Worm (Caenorhabditis elegans) whole organism, L4 larva: ENCODE data around the gene T14G8.3.
A peak's percentile ranks its signal among the peaks of the same experiment; 100 is the strongest.

Experiments used
- F26F4.8 ChIP-seq: fragments of 200-800 bp; sonication (Bioruptor generic); conservative IDR thresholded peaks from 2 replicates; pipeline ENCODE4 v1.3.6; 2022; ENCODE audit warnings: missing genetic modification characterization, missing compliant biosample characterization
- F49E8.2 ChIP-seq: sonication (generic microtip); optimal IDR thresholded peaks from 2 replicates; lab custom pipeline; 2016; ENCODE audit warnings: missing compliant biosample characterization, mild to moderate bottlenecking, missing genetic modification characterization, borderline replicate concordance
- R02D3.7 ChIP-seq: fragments of 150-350 bp; sonication (generic microtip); optimal IDR thresholded peaks from 3 replicates; lab custom pipeline; 2014; ENCODE audit warnings: missing biosample characterization, missing genetic modification characterization
- T20F7.1 ChIP-seq: fragments of 200-800 bp; sonication (Bioruptor generic); optimal IDR thresholded peaks from 2 replicates; lab custom pipeline; 2018; ENCODE audit warnings: mild to moderate bottlenecking, missing genetic modification characterization, missing compliant biosample characterization
- Y105C5A.15 ChIP-seq: fragments of 200-800 bp; sonication (Bioruptor generic); IDR thresholded peaks from 2 replicates; pipeline ENCODE4 v1.3.6; 2022; ENCODE audit warnings: missing genetic modification characterization, missing compliant biosample characterization
- Y48G9A.11 ChIP-seq: fragments of 200-800 bp; sonication (Bioruptor generic); IDR thresholded peaks from 2 replicates; pipeline ENCODE4 v1.3.6; 2022; ENCODE audit warnings: missing genetic modification reagents, missing genetic modification characterization, missing compliant biosample characterization
- Y5F2A.4 ChIP-seq: fragments of 200-800 bp; sonication (Bioruptor generic); optimal IDR thresholded peaks from 2 replicates; lab custom pipeline; 2018; ENCODE audit warnings: mild to moderate bottlenecking, missing genetic modification characterization, missing compliant biosample characterization
- ZK546.5 ChIP-seq, 2 experiments: sonication (generic microtip); optimal IDR thresholded peaks; 2 replicates each; lab custom pipeline; 2017; ENCODE audit warnings: missing biosample characterization in 2 of 2, missing genetic modification characterization in 2 of 2
- aha-1 ChIP-seq: fragments of 150-350 bp; peaks from one replicate; lab custom pipeline; 2014; ENCODE audit warnings: missing biosample characterization, missing genetic modification characterization
- arid-1 ChIP-seq: fragments of 200-800 bp; sonication (Bioruptor generic); conservative IDR thresholded peaks from 2 replicates; pipeline ENCODE4 v1.3.6; 2022; ENCODE audit warnings: missing genetic modification reagents, missing genetic modification characterization, missing compliant biosample characterization
- ceh-20 ChIP-seq: fragments of 200-800 bp; sonication (Bioruptor generic); IDR thresholded peaks from 2 replicates; pipeline ENCODE4 v1.3.6; 2022; ENCODE audit warnings: missing genetic modification reagents, missing genetic modification characterization, missing compliant biosample characterization
- ceh-82 ChIP-seq: sonication (generic microtip); optimal IDR thresholded peaks from 2 replicates; lab custom pipeline; 2017; ENCODE audit warnings: missing biosample characterization, missing genetic modification characterization
- cey-2 ChIP-seq: sonication (generic microtip); optimal IDR thresholded peaks from 3 replicates; lab custom pipeline; 2017; ENCODE audit warnings: missing genetic modification characterization, mild to moderate bottlenecking, missing compliant biosample characterization, antibody characterized with exemption, borderline replicate concordance; ENCODE audit not compliant: insufficient read depth
- daf-12 ChIP-seq: fragments of 150-350 bp; optimal IDR thresholded peaks from 2 replicates; lab custom pipeline; 2014; ENCODE audit warnings: missing biosample characterization, missing genetic modification reagents, missing genetic modification characterization
- dmd-6 ChIP-seq: fragments of 200-800 bp; sonication (Bioruptor generic); IDR thresholded peaks from 2 replicates; pipeline ENCODE4 v1.3.6; 2022; ENCODE audit warnings: missing genetic modification reagents, missing genetic modification characterization, missing compliant biosample characterization
- dmd-9 ChIP-seq: fragments of 200-800 bp; sonication (Bioruptor generic); IDR thresholded peaks from 2 replicates; pipeline ENCODE4 v1.3.6; 2022; ENCODE audit warnings: missing genetic modification reagents, missing genetic modification characterization, missing compliant biosample characterization
- duxl-1 ChIP-seq: sonication (generic microtip); optimal IDR thresholded peaks from 2 replicates; lab custom pipeline; 2016; ENCODE audit warnings: mild to moderate bottlenecking, missing genetic modification characterization, moderate library complexity, missing compliant biosample characterization; ENCODE audit not compliant: poor library complexity
- dve-1 ChIP-seq: sonication (generic microtip); optimal IDR thresholded peaks from 2 replicates; lab custom pipeline; 2017; ENCODE audit warnings: antibody characterized with exemption, mild to moderate bottlenecking, missing genetic modification characterization, missing compliant biosample characterization; ENCODE audit not compliant: insufficient read depth
- egl-27 ChIP-seq: sonication (generic microtip); optimal IDR thresholded peaks from 3 replicates; lab custom pipeline; 2017; ENCODE audit warnings: missing biosample characterization, missing genetic modification reagents, missing genetic modification characterization
- egl-43 ChIP-seq: fragments of 200-800 bp; sonication (Bioruptor generic); IDR thresholded peaks from 2 replicates; pipeline ENCODE4 v1.3.6; 2022; ENCODE audit warnings: missing genetic modification reagents, missing genetic modification characterization, missing compliant biosample characterization
- gei-8 ChIP-seq: fragments of 200-800 bp; sonication (Bioruptor generic); optimal IDR thresholded peaks from 2 replicates; lab custom pipeline; 2018; ENCODE audit warnings: mild to moderate bottlenecking, missing genetic modification characterization, missing compliant biosample characterization
- hlh-30 ChIP-seq: sonication (generic microtip); optimal IDR thresholded peaks from 2 replicates; lab custom pipeline; 2017; ENCODE audit warnings: antibody characterized with exemption, mild to moderate bottlenecking, missing genetic modification characterization, missing compliant biosample characterization; ENCODE audit not compliant: insufficient read depth
- hmg-1.1 ChIP-seq: fragments of 200-800 bp; sonication (Bioruptor generic); IDR thresholded peaks from 2 replicates; pipeline ENCODE4 v1.3.6; 2022; ENCODE audit warnings: missing genetic modification reagents, missing genetic modification characterization, missing compliant biosample characterization
- lin-13 ChIP-seq: fragments of 150-350 bp; optimal IDR thresholded peaks from 2 replicates; lab custom pipeline; 2014; ENCODE audit warnings: missing biosample characterization, missing genetic modification reagents, missing genetic modification characterization
- lin-38 ChIP-seq: fragments of 200-800 bp; sonication (Bioruptor generic); IDR thresholded peaks from 2 replicates; pipeline ENCODE4 v1.3.6; 2022; ENCODE audit warnings: missing genetic modification reagents, missing genetic modification characterization, missing compliant biosample characterization
- mdl-1 ChIP-seq, 2 experiments: fragments of 150-350 bp in 1 of 2; sonication (generic microtip) in 1 of 2; optimal IDR thresholded peaks; 2 replicates each; lab custom pipeline; 2014 to 2017; ENCODE audit warnings: missing biosample characterization in 2 of 2, missing genetic modification characterization in 2 of 2
- mep-1 ChIP-seq: fragments of 150-350 bp; sonication (generic microtip); optimal IDR thresholded peaks from 3 replicates; lab custom pipeline; 2014; ENCODE audit warnings: missing biosample characterization, missing genetic modification characterization
- mes-2 ChIP-seq: sonication (generic microtip); optimal IDR thresholded peaks from 2 replicates; lab custom pipeline; 2016; ENCODE audit warnings: missing genotype, mild to moderate bottlenecking, missing genetic modification characterization, missing compliant biosample characterization; ENCODE audit not compliant: poor library complexity, severe bottlenecking
- mxl-2 ChIP-seq: fragments of 200-800 bp; sonication (Bioruptor generic); conservative IDR thresholded peaks from 2 replicates; pipeline ENCODE4 v1.3.6; 2022; ENCODE audit warnings: missing genetic modification reagents, missing genetic modification characterization, missing compliant biosample characterization
- nhr-10 ChIP-seq: fragments of 150-350 bp; optimal IDR thresholded peaks from 2 replicates; lab custom pipeline; 2014; ENCODE audit warnings: missing biosample characterization, missing genetic modification characterization
- nhr-11 ChIP-seq: fragments of 150-350 bp; optimal IDR thresholded peaks from 2 replicates; lab custom pipeline; 2014; ENCODE audit warnings: missing biosample characterization, missing genetic modification characterization
- nhr-111 ChIP-seq: fragments of 200-800 bp; sonication (Bioruptor generic); optimal IDR thresholded peaks from 2 replicates; lab custom pipeline; 2018; ENCODE audit warnings: mild to moderate bottlenecking, missing genetic modification characterization, missing compliant biosample characterization
- nhr-25 ChIP-seq: sonication (generic microtip); optimal IDR thresholded peaks from 2 replicates; lab custom pipeline; 2017; ENCODE audit warnings: missing genetic modification characterization, mild to moderate bottlenecking, missing compliant biosample characterization, antibody characterized with exemption, moderate library complexity, borderline replicate concordance; ENCODE audit not compliant: insufficient read depth
- nhr-28 ChIP-seq: fragments of 150-350 bp; optimal IDR thresholded peaks from 2 replicates; lab custom pipeline; 2014; ENCODE audit warnings: missing biosample characterization, missing genetic modification characterization
- nhr-42 ChIP-seq: fragments of 200-800 bp; sonication (Bioruptor generic); IDR thresholded peaks from 2 replicates; pipeline ENCODE4 v1.3.6; 2022; ENCODE audit warnings: missing genetic modification characterization, missing compliant biosample characterization
- nhr-77 ChIP-seq: fragments of 150-350 bp; optimal IDR thresholded peaks from 2 replicates; lab custom pipeline; 2014; ENCODE audit warnings: missing biosample characterization, missing genetic modification characterization
- pha-4 ChIP-seq, 2 experiments: fragments of 150-350 bp in 1 of 2; fragments of 200-800 bp in 1 of 2; sonication (Bioruptor generic) in 1 of 2; IDR thresholded peaks in 1 of 2; optimal IDR thresholded peaks in 1 of 2; 2 replicates each; pipeline versions ENCODE4 v1.3.6 to Lab custom; 2014 to 2022; ENCODE audit warnings: missing genetic modification characterization in 2 of 2, missing genetic modification reagents in 2 of 2, missing biosample characterization in 1 of 2, missing compliant biosample characterization in 1 of 2
- rbr-2 ChIP-seq: sonication (generic microtip); optimal IDR thresholded peaks from 2 replicates; lab custom pipeline; 2016; ENCODE audit warnings: missing genotype, missing genetic modification characterization, missing compliant biosample characterization
- set-16 ChIP-seq: fragments of 200-800 bp; sonication (Bioruptor generic); IDR thresholded peaks from 2 replicates; pipeline ENCODE4 v1.3.6; 2022; ENCODE audit warnings: missing genetic modification reagents, missing genetic modification characterization, missing compliant biosample characterization
- spr-1 ChIP-seq: sonication (generic microtip); optimal IDR thresholded peaks from 2 replicates; lab custom pipeline; 2016; ENCODE audit warnings: mild to moderate bottlenecking, missing genetic modification characterization, missing compliant biosample characterization
- tag-97 ChIP-seq: fragments of 200-800 bp; sonication (Bioruptor generic); IDR thresholded peaks from 2 replicates; pipeline ENCODE4 v1.3.6; 2022; ENCODE audit warnings: missing genetic modification characterization, missing compliant biosample characterization
- unc-39 ChIP-seq: sonication (generic microtip); optimal IDR thresholded peaks from 2 replicates; lab custom pipeline; 2017; ENCODE audit warnings: missing biosample characterization, missing genetic modification characterization
- unc-62 ChIP-seq, 3 experiments: fragments of 150-350 bp in 1 of 3; sonication (generic microtip); optimal IDR thresholded peaks in 2 of 3; peaks in 1 of 3; 1 replicate in 1 of 3; 2 replicates in 2 of 3; lab custom pipeline; 2014 to 2017; ENCODE audit warnings: missing biosample characterization in 3 of 3, missing genetic modification characterization in 3 of 3, missing genetic modification reagents in 3 of 3, missing genotype in 1 of 3
- vab-7 ChIP-seq: fragments of 200-800 bp; sonication (Bioruptor generic); IDR thresholded peaks from 2 replicates; pipeline ENCODE4 v1.3.6; 2022; ENCODE audit warnings: missing genetic modification reagents, missing genetic modification characterization, missing compliant biosample characterization
- zip-11 ChIP-seq: fragments of 200-800 bp; sonication (Bioruptor generic); IDR thresholded peaks from 2 replicates; pipeline ENCODE4 v1.3.6; 2022; ENCODE audit warnings: missing genetic modification characterization, missing compliant biosample characterization
- zip-2 ChIP-seq: fragments of 150-350 bp; optimal IDR thresholded peaks from 2 replicates; lab custom pipeline; 2014; ENCODE audit warnings: missing biosample characterization, missing genetic modification characterization
- ztf-11 ChIP-seq: fragments of 150-350 bp; optimal IDR thresholded peaks from 2 replicates; lab custom pipeline; 2014; ENCODE audit warnings: missing biosample characterization, missing genetic modification characterization

Gene T14G8.3

DNA sequence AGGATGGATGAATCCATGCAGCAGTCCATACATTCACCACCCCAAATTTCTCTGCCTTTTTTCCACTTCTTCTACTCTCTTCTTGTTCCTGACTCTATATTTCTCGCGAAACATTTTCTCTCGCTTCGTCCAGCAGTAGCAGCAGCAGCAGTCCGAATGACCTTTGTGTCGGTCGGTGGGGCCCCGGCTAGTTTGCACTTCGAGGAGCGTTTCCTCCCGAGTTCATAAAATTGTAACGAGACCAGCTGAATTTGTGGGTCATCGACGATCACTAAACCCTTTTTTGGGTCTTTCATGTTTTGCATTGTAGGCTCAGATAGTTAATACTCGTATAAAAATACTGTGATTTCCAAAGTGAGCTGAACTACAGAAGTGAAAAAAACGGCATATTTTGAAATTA is 42.8 kb downstream of the T14G8.3 start:
- peak; percentile 90 for TF ChIP-seq aha-1 (tag; lab: Kevin White, UChicago)
- no peak for TF ChIP-seq ztf-11 (tag; lab: Kevin White, UChicago)
- TF ChIP-seq nhr-28 (tag; lab: Kevin White, UChicago) = no peak
- TF ChIP-seq T20F7.1 (GFP tag; lab: Kevin White, UChicago) = no peak
- TF ChIP-seq lin-13 (GFP tag; lab: Kevin White, UChicago) = no peak
- no peak for TF ChIP-seq daf-12 (tag; lab: Kevin White, UChicago)
- peak; percentile 22; the same call in 1 of the 2 replicates for TF ChIP-seq hmg-1.1 (GFP tag; lab: Robert Waterston, UW)
- no peak for TF ChIP-seq Y48G9A.11 (GFP tag; lab: Robert Waterston, UW)
- TF ChIP-seq vab-7 (GFP tag; lab: Robert Waterston, UW) = 0 out of 2 replicates have a peak, but pooled peaks have one; percentile 37
- TF ChIP-seq nhr-77 (tag; lab: Kevin White, UChicago) = no peak

- TF ChIP-seq nhr-10 = no peak
- TF ChIP-seq zip-2 = no peak
- TF ChIP-seq lin-38 (GFP tag; lab: Robert Waterston, UW) = no peak
- peak; percentile 34 for TF ChIP-seq hlh-30 (tag; lab: Kevin White, UChicago)
- no peak for TF ChIP-seq Y105C5A.15 (GFP tag; lab: Robert Waterston, UW)
- no peak for TF ChIP-seq F26F4.8 (GFP tag; lab: Robert Waterston, UW)
- TF ChIP-seq rbr-2 (tag; lab: Kevin White, UChicago) = no peak
- TF ChIP-seq nhr-28 (tag; lab: Kevin White, UChicago) = peak; percentile 72
- TF ChIP-seq dve-1 (tag; lab: Kevin White, UChicago) = no peak
- TF ChIP-seq zip-11 (GFP tag; lab: Robert Waterston, UW) = no peak
- TF ChIP-seq ceh-20 (GFP tag; lab: Robert Waterston, UW) = no peak
- peak in 1 of 2 experiments; percentile 13 for TF ChIP-seq mdl-1 (tag; optimal IDR thresholded peaks at IDR 0.05; lab: Kevin White, UChicago)
- TF ChIP-seq unc-62 (GFP tag; optimal IDR thresholded peaks at IDR 0.05 in 1 of 2; lab: Kevin White, UChicago) = peak in 1 of 2 experiments; percentile 66
- TF ChIP-seq unc-62 (tag; optimal IDR thresholded peaks at IDR 0.05; lab: Kevin White, UChicago) = no peak
- TF ChIP-seq set-16 = no peak
- no peak for TF ChIP-seq ZK546.5 (tag; optimal IDR thresholded peaks at IDR 0.05; lab: Kevin White, UChicago)
- no peak for TF ChIP-seq nhr-25
- TF ChIP-seq cey-2 (tag; lab: Kevin White, UChicago) = no peak
- TF ChIP-seq vab-7 (GFP tag; lab: Robert Waterston, UW) = no peak
- TF ChIP-seq dmd-9 (GFP tag; lab: Robert Waterston, UW) = no peak
- TF ChIP-seq tag-97 (GFP tag; lab: Robert Waterston, UW) = no peak
- no peak for TF ChIP-seq unc-39
- no peak for TF ChIP-seq spr-1 (tag; lab: Kevin White, UChicago)
- no peak for TF ChIP-seq F49E8.2 (tag; lab: Kevin White, UChicago)
- TF ChIP-seq mep-1 (tag; lab: Kevin White, UChicago) = peak; percentile 24
- no peak for TF ChIP-seq pha-4 (GFP tag; IDR thresholded peaks at IDR 0.05; lab: Robert Waterston, UW)
- TF ChIP-seq pha-4 (tag; optimal IDR thresholded peaks at IDR 0.05; lab: Kevin White, UChicago) = no peak
- TF ChIP-seq egl-27 (tag; lab: Kevin White, UChicago) = no peak
- TF ChIP-seq mxl-2 (GFP tag; lab: Robert Waterston, UW) = no peak
- no peak for TF ChIP-seq Y5F2A.4 (GFP tag; lab: Kevin White, UChicago)
- no peak for TF ChIP-seq Y48G9A.11 (GFP tag; lab: Robert Waterston, UW)
- no peak for TF ChIP-seq mes-2 (tag; lab: Kevin White, UChicago)
- TF ChIP-seq ztf-11 (tag; lab: Kevin White, UChicago) = no peak
- TF ChIP-seq nhr-11 (tag; lab: Kevin White, UChicago) = no peak
- no peak for TF ChIP-seq nhr-111 (GFP tag; lab: Kevin White, UChicago)
- TF ChIP-seq dmd-6 (GFP tag; lab: Robert Waterston, UW) = peak; percentile 45; the same call in 1 of the 2 replicates
- no peak for TF ChIP-seq nhr-77 (tag; lab: Kevin White, UChicago)
- no peak for TF ChIP-seq nhr-42 (GFP tag; lab: Robert Waterston, UW)
- no peak for TF ChIP-seq ceh-82 (tag; lab: Kevin White, UChicago)
- TF ChIP-seq gei-8 (GFP tag; lab: Kevin White, UChicago) = no peak
- TF ChIP-seq egl-43 (GFP tag; lab: Robert Waterston, UW) = no peak
- TF ChIP-seq R02D3.7 (tag; lab: Kevin White, UChicago) = no peak
- TF ChIP-seq arid-1 (GFP tag; lab: Robert Waterston, UW) = no peak
- TF ChIP-seq duxl-1 (tag; lab: Kevin White, UChicago) = no peak
Observed at ce11 chrX:12907502-12907901, 46.5 kb downstream of the T14G8.3 start, which contains the start of gene pqn-18. pqn-18 (plus strand) TSS chrX:12907832.
